Worm (Caenorhabditis elegans) whole organism, L3 larva: Measurements from ENCODE around the gene Y45F3A.4.

Experiments
- ZK546.5 ChIP-seq: sonication (generic microtip); optimal IDR thresholded peaks from 2 replicates; lab custom pipeline; 2017; ENCODE audit warnings: missing biosample characterization, missing genetic modification characterization
- aly-2 ChIP-seq: fragments of 150-350 bp; optimal IDR thresholded peaks from 2 replicates; lab custom pipeline; 2014; ENCODE audit warnings: missing biosample characterization, missing genetic modification characterization
- ama-1 ChIP-seq: fragments of 150-350 bp; optimal IDR thresholded peaks from 2 replicates; lab custom pipeline; 2018
- ceh-28 ChIP-seq: fragments of 150-350 bp; optimal IDR thresholded peaks from 2 replicates; lab custom pipeline; 2014; ENCODE audit warnings: missing biosample characterization, missing genetic modification reagents, missing genetic modification characterization
- ceh-82 ChIP-seq: fragments of 150-350 bp; optimal IDR thresholded peaks from 2 replicates; lab custom pipeline; 2014; ENCODE audit warnings: missing biosample characterization, missing genetic modification characterization
- ceh-9 ChIP-seq: sonication (generic microtip); optimal IDR thresholded peaks from 2 replicates; lab custom pipeline; 2018; ENCODE audit warnings: missing biosample characterization, missing genetic modification characterization
- daf-12 ChIP-seq: fragments of 150-350 bp; optimal IDR thresholded peaks from 2 replicates; lab custom pipeline; 2014; ENCODE audit warnings: missing biosample characterization, missing genetic modification reagents, missing genetic modification characterization
- egl-27 ChIP-seq: sonication (generic microtip); optimal IDR thresholded peaks from 4 replicates; lab custom pipeline; 2017; ENCODE audit warnings: missing biosample characterization, missing genetic modification reagents, missing genetic modification characterization
- elt-1 ChIP-seq: fragments of 150-350 bp; optimal IDR thresholded peaks from 2 replicates; lab custom pipeline; 2014; ENCODE audit warnings: missing biosample characterization, missing genetic modification characterization
- eor-1 ChIP-seq, 2 experiments: fragments of 150-350 bp; optimal IDR thresholded peaks; 2 replicates each; lab custom pipeline; 2014 to 2018; ENCODE audit warnings: missing biosample characterization in 2 of 2, missing genetic modification characterization in 2 of 2
- fkh-10 ChIP-seq: sonication (generic microtip); optimal IDR thresholded peaks from 2 replicates; lab custom pipeline; 2017; ENCODE audit warnings: missing biosample characterization, missing genetic modification reagents, missing genetic modification characterization
- fos-1 ChIP-seq: fragments of 150-350 bp; optimal IDR thresholded peaks from 2 replicates; lab custom pipeline; 2014; ENCODE audit warnings: missing biosample characterization, missing genetic modification characterization
- hmg-11 ChIP-seq: sonication (generic microtip); optimal IDR thresholded peaks from 2 replicates; lab custom pipeline; 2016; ENCODE audit warnings: missing genetic modification characterization, missing compliant biosample characterization
- jun-1 ChIP-seq: fragments of 150-350 bp; optimal IDR thresholded peaks from 2 replicates; lab custom pipeline; 2014; ENCODE audit warnings: missing biosample characterization, missing genetic modification reagents, missing genetic modification characterization
- lin-39 ChIP-seq: fragments of 150-350 bp; optimal IDR thresholded peaks from 2 replicates; lab custom pipeline; 2018; ENCODE audit warnings: missing biosample characterization, missing genetic modification reagents, missing genetic modification characterization
- mdl-1 ChIP-seq: fragments of 150-350 bp; optimal IDR thresholded peaks from 2 replicates; lab custom pipeline; 2014; ENCODE audit warnings: missing biosample characterization, missing genetic modification characterization
- mml-1 ChIP-seq: fragments of 150-350 bp; sonication (generic microtip); optimal IDR thresholded peaks from 3 replicates; lab custom pipeline; 2014; ENCODE audit warnings: missing biosample characterization, missing genetic modification characterization
- nfya-1 ChIP-seq: sonication (generic microtip); optimal IDR thresholded peaks from 2 replicates; lab custom pipeline; 2017; ENCODE audit warnings: missing genetic modification characterization, mild to moderate bottlenecking, missing compliant biosample characterization, antibody characterized with exemption, moderate library complexity; ENCODE audit not compliant: insufficient read depth
- nhr-12 ChIP-seq: fragments of 150-350 bp; optimal IDR thresholded peaks from 2 replicates; lab custom pipeline; 2014; ENCODE audit warnings: missing biosample characterization, missing genetic modification characterization
- nhr-43 ChIP-seq: sonication (generic microtip); optimal IDR thresholded peaks from 2 replicates; lab custom pipeline; 2016; ENCODE audit warnings: mild to moderate bottlenecking, missing genetic modification characterization, missing compliant biosample characterization; ENCODE audit not compliant: poor library complexity, severe bottlenecking
- nhr-67 ChIP-seq: fragments of 150-350 bp; optimal IDR thresholded peaks from 2 replicates; lab custom pipeline; 2014; ENCODE audit warnings: missing biosample characterization, missing genetic modification characterization
- nhr-76 ChIP-seq: fragments of 150-350 bp; sonication (generic microtip); optimal IDR thresholded peaks from 5 replicates; lab custom pipeline; 2014; ENCODE audit warnings: missing biosample characterization, missing genetic modification characterization
- nhr-77 ChIP-seq: fragments of 150-350 bp; optimal IDR thresholded peaks from 2 replicates; lab custom pipeline; 2014; ENCODE audit warnings: missing biosample characterization, missing genetic modification characterization
- pha-4 ChIP-seq: fragments of 150-350 bp; optimal IDR thresholded peaks from 2 replicates; lab custom pipeline; 2014; ENCODE audit warnings: missing biosample characterization, missing genetic modification reagents, missing genetic modification characterization
- sea-2 ChIP-seq: fragments of 150-350 bp; sonication (generic microtip); optimal IDR thresholded peaks from 4 replicates; lab custom pipeline; 2014; ENCODE audit warnings: missing biosample characterization, missing genetic modification reagents, missing genetic modification characterization
- tbx-2 ChIP-seq: sonication (generic microtip); optimal IDR thresholded peaks from 2 replicates; lab custom pipeline; 2016; ENCODE audit warnings: mild to moderate bottlenecking, missing genetic modification characterization, missing compliant biosample characterization
- unc-39 ChIP-seq: sonication (generic microtip); optimal IDR thresholded peaks from 4 replicates; lab custom pipeline; 2017; ENCODE audit warnings: missing biosample characterization, missing genetic modification characterization
- unc-62 ChIP-seq: fragments of 150-350 bp; sonication (generic microtip); optimal IDR thresholded peaks from 4 replicates; lab custom pipeline; 2014; ENCODE audit warnings: missing biosample characterization, missing genetic modification reagents, missing genetic modification characterization
- zag-1 ChIP-seq: fragments of 150-350 bp; optimal IDR thresholded peaks from 2 replicates; lab custom pipeline; 2014; ENCODE audit warnings: missing biosample characterization, missing genetic modification characterization
- ztf-11 ChIP-seq: fragments of 150-350 bp; optimal IDR thresholded peaks from 2 replicates; lab custom pipeline; 2014; ENCODE audit warnings: missing biosample characterization, missing genetic modification characterization

The Y45F3A.4 gene

DNA sequence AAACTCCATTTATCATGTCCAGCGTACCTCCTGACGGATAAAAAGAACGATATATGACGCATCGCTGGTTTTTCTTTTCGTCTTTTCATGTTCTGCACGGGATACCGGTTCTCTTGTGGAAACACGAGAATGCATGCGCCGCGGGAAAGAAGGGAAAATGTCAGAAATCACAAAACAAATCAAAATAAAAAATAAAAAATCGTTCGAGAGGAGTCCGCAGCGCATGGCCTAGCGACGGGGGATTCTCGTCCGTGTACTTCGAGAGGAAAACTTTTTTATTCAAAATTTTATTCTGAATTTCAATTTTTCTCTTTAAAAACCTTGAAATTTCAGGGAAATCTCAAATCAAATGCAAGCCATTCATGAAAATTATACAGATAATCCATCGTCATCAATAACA lies 46.0 kb upstream of the Y45F3A.4 start, which contains the start of the genes lron-10 and hpr-9 (continued):
- no peak for TF ChIP-seq eor-1 (tag; optimal IDR thresholded peaks at IDR 0.05; lab: Kevin White, UChicago)
- TF ChIP-seq ceh-82 (tag; lab: Kevin White, UChicago): no peak
- TF ChIP-seq ZK546.5 (tag; lab: Kevin White, UChicago): no peak
- TF ChIP-seq pha-4 (tag; lab: Kevin White, UChicago): peak; percentile 65
- TF ChIP-seq nhr-12 (tag; lab: Kevin White, UChicago): no peak
- no peak for TF ChIP-seq mdl-1 (tag; lab: Kevin White, UChicago)
- no peak for TF ChIP-seq ceh-9 (tag; lab: Kevin White, UChicago)
- TF ChIP-seq mml-1: no peak
- peak; percentile 94 for TF ChIP-seq nhr-43
- TF ChIP-seq zag-1 (tag; lab: Kevin White, UChicago): no peak

DNA sequence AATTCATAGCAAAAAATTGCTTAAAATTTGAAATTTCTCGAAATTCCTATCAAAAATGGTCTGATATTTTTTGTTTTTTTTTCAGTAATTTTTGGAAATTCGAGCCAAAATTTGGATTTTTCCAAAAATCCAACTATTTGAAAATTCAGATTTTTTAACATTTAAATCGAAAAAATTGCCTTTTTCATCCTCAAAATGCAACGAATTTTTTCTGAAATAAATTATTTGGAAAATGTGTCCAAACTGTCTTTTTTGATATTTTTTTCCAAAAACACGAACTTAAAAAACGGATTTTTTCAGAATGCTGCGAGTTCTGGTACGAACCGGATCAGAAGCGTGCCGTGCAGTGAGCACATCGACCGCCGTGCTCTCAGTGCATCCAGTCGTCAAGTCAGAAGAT lies 39.9 kb upstream of the Y45F3A.4 start, which contains the start of gene mrpl-22:
Gene mrpl-22, plus strand, starts transcription at position 301 of the 400 bp plus-strand sequence.
- TF ChIP-seq nhr-77 (tag; lab: Kevin White, UChicago): no peak
- TF ChIP-seq ceh-9 (tag; lab: Kevin White, UChicago): no peak
- no peak for TF ChIP-seq aly-2 (tag; lab: Kevin White, UChicago)
- no peak for TF ChIP-seq ama-1 (lab: Kevin White, UChicago)
- TF ChIP-seq lin-39 (tag; lab: Kevin White, UChicago): no peak
- TF ChIP-seq ztf-11: no peak
- no peak for TF ChIP-seq daf-12 (tag; lab: Kevin White, UChicago)

DNA sequence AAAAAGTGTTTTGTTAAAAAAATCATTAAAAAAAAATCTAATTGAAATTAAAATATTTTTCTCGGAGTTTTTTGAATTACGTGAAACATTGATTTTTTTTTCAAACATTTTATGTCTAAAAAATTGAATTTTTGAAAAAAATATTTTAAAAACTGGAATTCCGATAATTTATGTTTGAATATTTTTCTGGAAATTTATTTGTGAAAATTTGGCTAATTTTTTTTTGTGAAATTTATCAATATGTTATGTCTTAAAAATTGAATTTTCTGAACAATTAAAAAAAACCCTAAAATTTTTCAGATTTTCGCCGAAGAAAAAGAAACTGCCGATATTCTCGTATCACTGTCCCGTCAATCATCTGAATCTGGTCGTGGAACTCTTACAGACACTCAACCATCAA lies 37.1 kb upstream of the Y45F3A.4 start, which contains the start of gene Y39A1A.24:
Gene Y39A1A.24, plus strand, starts transcription at position 301 of the 400 bp plus-strand sequence.
- TF ChIP-seq nhr-76 (tag; lab: Kevin White, UChicago) (no peak), elt-1 (tag; lab: Kevin White, UChicago) (no peak), ZK546.5 (tag; lab: Kevin White, UChicago) (no peak), unc-62 (no peak), jun-1 (tag; lab: Kevin White, UChicago) (no peak), daf-12 (tag; lab: Kevin White, UChicago) (no peak), ama-1 (lab: Kevin White, UChicago) (no peak), lin-39 (tag; lab: Kevin White, UChicago) (no peak), eor-1 (tag; optimal IDR thresholded peaks at IDR 0.05; lab: Kevin White, UChicago) (no peak), egl-27 (tag; lab: Kevin White, UChicago) (no peak), nhr-12 (tag; lab: Kevin White, UChicago) (no peak)
- TF ChIP-seq, all 47 proteins: peak for 0

DNA sequence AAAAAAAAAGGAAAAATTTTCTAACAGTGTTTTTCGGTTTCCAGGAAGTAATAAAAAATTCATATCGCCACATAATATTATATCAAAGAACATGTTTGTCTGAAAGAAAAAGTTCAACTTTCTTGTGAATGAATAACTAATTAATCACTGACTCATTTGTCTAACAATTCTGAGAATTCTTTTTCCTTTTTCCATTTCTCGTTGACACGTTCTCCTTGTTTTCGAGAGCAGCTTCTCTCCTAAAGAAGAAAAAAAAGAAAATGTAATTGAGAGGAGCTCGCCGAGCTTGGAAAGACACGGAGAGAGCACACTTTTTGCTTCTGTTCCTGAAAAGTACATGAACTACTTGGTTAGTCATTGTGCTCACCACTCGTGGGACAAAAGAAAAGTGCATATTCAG lies 32.9 kb upstream of the Y45F3A.4 start:
- peak; percentile 19 for TF ChIP-seq nfya-1
- TF ChIP-seq nhr-76 (tag; lab: Kevin White, UChicago): no peak

DNA sequence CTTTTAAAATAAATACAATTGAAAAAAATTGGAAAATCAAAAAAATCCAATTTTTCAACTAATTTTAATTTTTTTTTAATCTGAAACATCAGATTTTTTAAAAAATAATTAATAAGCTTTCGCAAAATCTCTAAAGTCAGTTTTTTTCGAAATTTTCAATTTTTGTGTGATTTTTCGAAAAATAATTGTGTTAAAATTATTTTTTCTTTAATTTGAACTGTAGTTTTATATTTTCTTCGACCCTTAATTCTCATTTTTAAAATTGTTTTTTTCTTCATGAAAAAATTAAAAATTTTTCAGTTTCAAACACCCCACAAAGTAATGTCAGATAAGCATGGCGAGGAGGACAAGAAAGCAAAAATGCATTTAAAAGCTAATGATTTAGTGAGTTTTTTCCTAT lies 29.8 kb upstream of the Y45F3A.4 start, which contains the start of gene rabx-5:
Gene rabx-5, plus strand, starts transcription at position 301 of the 400 bp plus-strand sequence.
- TF ChIP-seq nhr-12 (tag; lab: Kevin White, UChicago) (no peak), mdl-1 (tag; lab: Kevin White, UChicago) (no peak), nhr-77 (tag; lab: Kevin White, UChicago) (no peak), unc-62 (no peak), nhr-67 (tag; lab: Kevin White, UChicago) (no peak), egl-27 (tag; lab: Kevin White, UChicago) (no peak), unc-39 (tag; lab: Kevin White, UChicago) (no peak), ceh-28 (tag; lab: Kevin White, UChicago) (no peak), hmg-11 (no peak), fkh-10 (GFP tag; lab: Kevin White, UChicago) (no peak), sea-2 (GFP tag; lab: Kevin White, UChicago) (no peak), fos-1 (tag; lab: Kevin White, UChicago) (no peak)

DNA sequence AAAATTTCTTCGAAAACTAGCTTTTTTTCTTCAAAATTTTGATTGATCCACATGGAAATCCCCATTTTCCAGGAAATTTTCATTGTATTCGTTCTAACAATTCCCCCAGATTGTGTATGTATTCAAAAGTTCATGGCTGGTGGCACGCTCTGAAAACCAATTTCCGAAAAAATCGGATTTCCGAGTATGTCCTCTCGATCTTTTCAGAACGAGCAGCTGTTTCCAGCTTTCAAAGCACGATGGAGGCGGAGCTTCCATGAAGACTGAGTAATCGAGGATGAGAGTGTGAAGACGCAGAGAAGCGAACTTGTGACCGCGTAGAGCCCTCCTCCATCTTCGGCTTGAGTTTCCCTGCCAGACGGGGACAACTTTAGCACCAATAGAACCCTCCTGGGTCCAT lies 29.1 kb upstream of the Y45F3A.4 start:
- TF ChIP-seq tbx-2 (tag; lab: Kevin White, UChicago) (no peak), mml-1 (no peak), nfya-1 (peak; percentile 5), hmg-11 (peak; percentile 70)
